Fruit fly (Drosophila melanogaster) whole organism, embryonic: ENCODE data around the gene mRpL40.

Source experiments
- Asciz ChIP-seq: fragments of 200-800 bp; sonication (Bioruptor generic); optimal IDR thresholded peaks from 2 replicates; lab custom pipeline; 2017; ENCODE audit warnings: missing biosample characterization, mild to moderate bottlenecking, missing genetic modification characterization, missing genetic modification reagents
- B-H2 ChIP-seq: fragments of 200-800 bp; sonication (Bioruptor generic); optimal IDR thresholded peaks from 2 replicates; lab custom pipeline; 2018; ENCODE audit warnings: missing biosample characterization, mild to moderate bottlenecking, missing genetic modification characterization
- C15 ChIP-seq: fragments of 200-800 bp; sonication (Bioruptor generic); IDR thresholded peaks from 3 replicates; pipeline ENCODE4 v1.3.6; 2022; ENCODE audit warnings: missing biosample characterization, missing genetic modification characterization
- CG10431 ChIP-seq: fragments of 200-800 bp; sonication (Bioruptor generic); optimal IDR thresholded peaks from 3 replicates; lab custom pipeline; 2018; ENCODE audit warnings: missing biosample characterization, mild to moderate bottlenecking, missing genetic modification characterization
- CG10543 ChIP-seq: fragments of 200-800 bp; sonication (Bioruptor generic); optimal IDR thresholded peaks from 3 replicates; lab custom pipeline; 2017; ENCODE audit warnings: missing biosample characterization, mild to moderate bottlenecking, missing genetic modification characterization, moderate library complexity
- CG11085 ChIP-seq: fragments of 200-800 bp; sonication (Bioruptor generic); IDR thresholded peaks from 2 replicates; pipeline ENCODE4 v1.3.6; 2022; ENCODE audit warnings: missing biosample characterization, missing genetic modification characterization
- CG11093 ChIP-seq: fragments of 200-800 bp; sonication (Bioruptor generic); IDR thresholded peaks from 3 replicates; pipeline ENCODE4 v1.3.6; 2022; ENCODE audit warnings: missing biosample characterization, missing genetic modification characterization
- CG11247 ChIP-seq: fragments of 200-800 bp; sonication (Bioruptor generic); IDR thresholded peaks from 2 replicates; pipeline ENCODE4 v1.3.6; 2022; ENCODE audit warnings: missing biosample characterization, missing genetic modification characterization
- CG11696 ChIP-seq: fragments of 200-800 bp; sonication (Bioruptor generic); IDR thresholded peaks from 2 replicates; pipeline ENCODE4 v1.3.6; 2022; ENCODE audit warnings: missing biosample characterization, missing genetic modification characterization
- CG12104 ChIP-seq: fragments of 200-800 bp; sonication (Bioruptor generic); optimal IDR thresholded peaks from 3 replicates; lab custom pipeline; 2016; ENCODE audit warnings: missing biosample characterization, missing genetic modification characterization
- CG12155 ChIP-seq: fragments of 200-800 bp; sonication (Bioruptor generic); optimal IDR thresholded peaks from 3 replicates; lab custom pipeline; 2016; ENCODE audit warnings: missing biosample characterization, missing genetic modification characterization
- CG1233 ChIP-seq: fragments of 200-800 bp; sonication (Bioruptor generic); optimal IDR thresholded peaks from 4 replicates; lab custom pipeline; 2018; ENCODE audit warnings: missing biosample characterization, mild to moderate bottlenecking, missing genetic modification characterization
- CG14014 ChIP-seq: fragments of 200-800 bp; sonication (Bioruptor generic); IDR thresholded peaks from 2 replicates; pipeline ENCODE4 v1.3.6; 2022; ENCODE audit warnings: missing biosample characterization, missing genetic modification characterization
- CG1529 ChIP-seq: fragments of 200-800 bp; sonication (Bioruptor generic); optimal IDR thresholded peaks from 3 replicates; lab custom pipeline; 2018; ENCODE audit warnings: missing biosample characterization, missing genetic modification characterization
- CG15601 ChIP-seq: fragments of 200-800 bp; sonication (Bioruptor generic); optimal IDR thresholded peaks from 3 replicates; lab custom pipeline; 2019; ENCODE audit warnings: missing biosample characterization, mild to moderate bottlenecking, missing genetic modification characterization, moderate library complexity
- CG17568 ChIP-seq: fragments of 200-800 bp; sonication (Bioruptor generic); optimal IDR thresholded peaks from 2 replicates; lab custom pipeline; 2018; ENCODE audit warnings: missing biosample characterization, mild to moderate bottlenecking, missing genetic modification characterization, moderate library complexity
- CG18599 ChIP-seq: fragments of 200-800 bp; sonication (Bioruptor generic); optimal IDR thresholded peaks from 3 replicates; lab custom pipeline; 2017; ENCODE audit warnings: missing biosample characterization, missing genetic modification characterization, mild to moderate bottlenecking, moderate library complexity, missing genetic modification reagents
- CG18619 ChIP-seq: fragments of 200-800 bp; sonication (Bioruptor generic); optimal IDR thresholded peaks from 3 replicates; lab custom pipeline; 2017; ENCODE audit warnings: missing biosample characterization, mild to moderate bottlenecking, missing genetic modification characterization
- CG42726 ChIP-seq: fragments of 200-800 bp; sonication (Bioruptor generic); IDR thresholded peaks from 2 replicates; pipeline ENCODE4 v1.3.6; 2022; ENCODE audit warnings: missing biosample characterization, missing genetic modification characterization; ENCODE audit not compliant: partially characterized antibody
- CG4282 ChIP-seq: fragments of 200-800 bp; sonication (Bioruptor generic); optimal IDR thresholded peaks from 2 replicates; lab custom pipeline; 2016; ENCODE audit warnings: missing biosample characterization, missing genetic modification characterization
- CG4820 ChIP-seq: fragments of 200-800 bp; sonication (Bioruptor generic); optimal IDR thresholded peaks from 3 replicates; lab custom pipeline; 2016; ENCODE audit warnings: missing biosample characterization, missing genetic modification characterization
- CG6254 ChIP-seq: fragments of 200-800 bp; sonication (Bioruptor generic); optimal IDR thresholded peaks from 3 replicates; lab custom pipeline; 2017; ENCODE audit warnings: mild to moderate bottlenecking, missing biosample characterization, missing genetic modification reagents, missing genetic modification characterization
- CG6689 ChIP-seq: fragments of 200-800 bp; sonication (Bioruptor generic); IDR thresholded peaks from 2 replicates; pipeline ENCODE4 v1.3.6; 2022; ENCODE audit warnings: missing biosample characterization, missing genetic modification characterization
- CG9215 ChIP-seq: fragments of 200-800 bp; sonication (Bioruptor generic); IDR thresholded peaks from 2 replicates; pipeline ENCODE4 v1.3.6; 2022; ENCODE audit warnings: missing biosample characterization, missing genetic modification characterization
- CG9727 ChIP-seq: fragments of 200-800 bp; sonication (Bioruptor generic); optimal IDR thresholded peaks from 3 replicates; lab custom pipeline; 2017; ENCODE audit warnings: missing biosample characterization, mild to moderate bottlenecking, missing genetic modification characterization
- Dbx ChIP-seq: fragments of 200-800 bp; sonication (Bioruptor generic); IDR thresholded peaks from 3 replicates; pipeline ENCODE4 v1.3.6; 2022; ENCODE audit warnings: missing biosample characterization, missing genetic modification characterization
- Dip2 ChIP-seq: fragments of 200-800 bp; sonication (Bioruptor generic); IDR thresholded peaks from 2 replicates; pipeline ENCODE4 v1.3.6; 2022; ENCODE audit warnings: missing biosample characterization, missing genetic modification characterization
- E2f1 ChIP-seq: fragments of 200-800 bp; sonication (Bioruptor generic); IDR thresholded peaks from 2 replicates; pipeline ENCODE4 v1.3.6; 2022; ENCODE audit warnings: missing biosample characterization, missing genetic modification characterization
- Fer2 ChIP-seq: fragments of 200-800 bp; sonication (Bioruptor generic); optimal IDR thresholded peaks from 2 replicates; lab custom pipeline; 2018; ENCODE audit warnings: missing biosample characterization, mild to moderate bottlenecking, missing genetic modification characterization, moderate library complexity
- H15 ChIP-seq: fragments of 200-800 bp; sonication (Bioruptor generic); IDR thresholded peaks from 3 replicates; pipeline ENCODE4 v1.3.6; 2022; ENCODE audit warnings: missing biosample characterization, missing genetic modification characterization
- HLHmδ ChIP-seq: fragments of 200-800 bp; sonication (Bioruptor generic); optimal IDR thresholded peaks from 2 replicates; lab custom pipeline; 2018; ENCODE audit warnings: missing biosample characterization, mild to moderate bottlenecking, missing genetic modification characterization, moderate library complexity
- Hsf ChIP-seq: fragments of 200-800 bp; sonication (Bioruptor generic); optimal IDR thresholded peaks from 3 replicates; lab custom pipeline; 2016; ENCODE audit warnings: missing biosample characterization, missing genetic modification characterization
- Lhr ChIP-seq: fragments of 200-800 bp; sonication (Bioruptor generic); optimal IDR thresholded peaks from 3 replicates; lab custom pipeline; 2017; ENCODE audit warnings: mild to moderate bottlenecking, missing biosample characterization, missing genetic modification reagents, missing genetic modification characterization
- Lim3 ChIP-seq: fragments of 200-800 bp; sonication (Bioruptor generic); IDR thresholded peaks from 2 replicates; pipeline ENCODE4 v1.3.6; 2022; ENCODE audit warnings: missing biosample characterization, missing genetic modification characterization
- Meics ChIP-seq: fragments of 200-800 bp; sonication (Bioruptor generic); optimal IDR thresholded peaks from 2 replicates; lab custom pipeline; 2017; ENCODE audit warnings: missing biosample characterization, mild to moderate bottlenecking, missing genetic modification characterization
- Mes4 ChIP-seq: fragments of 200-800 bp; sonication (Bioruptor generic); optimal IDR thresholded peaks from 2 replicates; lab custom pipeline; 2016; ENCODE audit warnings: missing biosample characterization, missing genetic modification characterization
- NC2α ChIP-seq: fragments of 200-800 bp; sonication (Bioruptor generic); optimal IDR thresholded peaks from 2 replicates; lab custom pipeline; 2016; ENCODE audit warnings: missing biosample characterization, missing genetic modification characterization
- NFAT ChIP-seq: fragments of 200-800 bp; sonication (Bioruptor generic); IDR thresholded peaks from 2 replicates; pipeline ENCODE4 v1.3.6; 2022; ENCODE audit warnings: missing biosample characterization, missing genetic modification characterization
- Sin3A ChIP-seq: fragments of >200 bp; optimal IDR thresholded peaks from 2 replicates; lab custom pipeline; 2018
- Trl ChIP-seq, 3 experiments: fragments of >200 bp in 2 of 3; fragments of 200-800 bp in 1 of 3; sonication (Bioruptor generic) in 1 of 3; optimal IDR thresholded peaks; 2 replicates in 1 of 3; 3 replicates in 2 of 3; lab custom pipeline; 2016 to 2017; ENCODE audit warnings: missing biosample characterization in 1 of 3, missing genetic modification characterization in 1 of 3
- az2 ChIP-seq: fragments of 200-800 bp; sonication (Bioruptor generic); optimal IDR thresholded peaks from 3 replicates; lab custom pipeline; 2016; ENCODE audit warnings: missing biosample characterization, missing genetic modification characterization
- br ChIP-seq: fragments of >200 bp; optimal IDR thresholded peaks from 2 replicates; lab custom pipeline; 2017
- crc ChIP-seq: fragments of 200-800 bp; sonication (Bioruptor generic); optimal IDR thresholded peaks from 2 replicates; lab custom pipeline; 2016; ENCODE audit warnings: missing biosample characterization, missing genetic modification characterization
- dpn ChIP-seq, 2 experiments: fragments of 200-800 bp; sonication (Bioruptor generic); optimal IDR thresholded peaks; 3 replicates each; lab custom pipeline; 2016; ENCODE audit warnings: missing biosample characterization in 2 of 2, missing genetic modification characterization in 2 of 2
- ewg ChIP-seq: fragments of 200-800 bp; sonication (Bioruptor generic); optimal IDR thresholded peaks from 3 replicates; lab custom pipeline; 2017; ENCODE audit warnings: mild to moderate bottlenecking, missing biosample characterization, missing genetic modification reagents, missing genetic modification characterization
- jing ChIP-seq: fragments of 200-800 bp; sonication (Bioruptor generic); optimal IDR thresholded peaks from 2 replicates; lab custom pipeline; 2018; ENCODE audit warnings: missing biosample characterization, mild to moderate bottlenecking, missing genetic modification characterization
- lilli ChIP-seq: fragments of 200-800 bp; sonication (Bioruptor generic); optimal IDR thresholded peaks from 3 replicates; lab custom pipeline; 2016; ENCODE audit warnings: missing biosample characterization, missing genetic modification characterization
- lmd ChIP-seq: fragments of 200-800 bp; sonication (Bioruptor generic); IDR thresholded peaks from 2 replicates; pipeline ENCODE4 v1.3.6; 2022; ENCODE audit warnings: missing biosample characterization, missing genetic modification characterization
- run ChIP-seq: fragments of 200-800 bp; sonication (Bioruptor generic); optimal IDR thresholded peaks from 3 replicates; lab custom pipeline; 2018; ENCODE audit warnings: missing biosample characterization, mild to moderate bottlenecking, missing genetic modification characterization
- shn ChIP-seq: fragments of 200-800 bp; sonication (Bioruptor generic); optimal IDR thresholded peaks from 3 replicates; lab custom pipeline; 2016; ENCODE audit warnings: missing biosample characterization, missing genetic modification characterization
- stc ChIP-seq: fragments of 200-800 bp; sonication (Bioruptor generic); IDR thresholded peaks from 2 replicates; pipeline ENCODE4 v1.3.6; 2022; ENCODE audit warnings: missing biosample characterization, missing genetic modification characterization

The mRpL40 gene

DNA sequence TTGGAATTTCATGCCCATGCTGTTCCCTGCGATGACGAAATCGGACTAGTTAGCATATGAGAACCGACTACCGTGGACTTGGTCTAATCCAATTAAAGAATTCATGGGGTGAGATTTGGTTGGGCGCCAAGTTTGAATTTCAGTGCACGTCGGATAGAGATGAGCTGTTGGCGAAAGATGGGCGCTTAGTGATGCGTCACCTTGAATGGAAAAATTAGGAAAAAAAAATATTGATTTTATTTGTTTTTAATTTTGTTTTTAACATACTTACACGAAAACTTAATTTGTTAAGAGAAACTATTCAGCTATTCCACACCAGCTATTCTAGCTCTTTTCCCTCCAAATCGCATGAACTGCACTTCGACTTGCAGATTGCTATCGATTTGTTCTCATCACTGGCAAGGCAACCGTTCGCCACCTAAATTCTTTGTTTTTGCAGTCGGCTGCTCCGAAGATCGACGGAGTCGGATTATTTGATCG, 14.0 kb downstream of the mRpL40 start, which contains the start of the genes ninaG and Sptz (continued):
- TF ChIP-seq CG11093 (peak; percentile 93), CG1233 (GFP tag; lab: Kevin White, UChicago) (peak; percentile 85), CG42726 (GFP tag; lab: Robert Waterston, UW) (no peak), CG12104 (GFP tag; lab: Kevin White, UChicago) (peak; percentile 83), CG4820 (peak; percentile 95), CG11085 (GFP tag; lab: Robert Waterston, UW) (peak; percentile 94), HLHmδ (no peak), jing (GFP tag; lab: Kevin White, UChicago) (peak; percentile 82), br (lab: Kevin White, UChicago) (no peak), CG14014 (GFP tag; lab: Robert Waterston, UW) (peak; percentile 91), Sin3A (lab: Kevin White, UChicago) (peak; percentile 83), CG6689 (GFP tag; lab: Robert Waterston, UW) (peak; percentile 97), crc (GFP tag; lab: Kevin White, UChicago) (peak; percentile 82), CG11247 (GFP tag; lab: Robert Waterston, UW) (peak; percentile 95), ewg (peak; percentile 87), B-H2 (no peak), C15 (peak; percentile 81; the same call in 1 of the 3 replicates), Hsf (GFP tag; lab: Kevin White, UChicago) (peak; percentile 97), Dip2 (GFP tag; lab: Robert Waterston, UW) (peak; percentile 43; the same call in 1 of the 2 replicates), dpn (GFP tag; optimal IDR thresholded peaks at IDR 0.05; lab: Kevin White, UChicago) (peak; percentile 96 to 97), H15 (GFP tag; lab: Robert Waterston, UW) (peak; percentile 95), CG10543 (GFP tag; lab: Kevin White, UChicago) (peak; percentile 76), CG9215 (peak; percentile 94), Meics (GFP tag; lab: Kevin White, UChicago) (peak; percentile 87), shn (GFP tag; lab: Kevin White, UChicago) (peak; percentile 94), E2f1 (GFP tag; lab: Robert Waterston, UW) (peak; percentile 94), CG4282 (GFP tag; lab: Kevin White, UChicago) (peak; percentile 88), run (tag; lab: Kevin White, UChicago) (peak; percentile 63), Fer2 (tag; lab: Kevin White, UChicago) (peak; percentile 84), Mes4 (GFP tag; lab: Kevin White, UChicago) (peak; percentile 86), CG10431 (GFP tag; lab: Kevin White, UChicago) (no peak), CG18619 (GFP tag; lab: Kevin White, UChicago) (peak; percentile 90), az2 (GFP tag; lab: Kevin White, UChicago) (peak; percentile 96), stc (GFP tag; lab: Robert Waterston, UW) (peak; percentile 88), lilli (GFP tag; lab: Kevin White, UChicago) (peak; percentile 98), CG1529 (GFP tag; lab: Kevin White, UChicago) (no peak), lmd (peak; percentile 97), Lhr (peak; percentile 85), CG9727 (peak; percentile 94), CG11696 (peak; percentile 67), CG6254 (peak; percentile 66), CG17568 (no peak), Dbx (GFP tag; lab: Robert Waterston, UW) (peak; percentile 96), CG12155 (GFP tag; lab: Kevin White, UChicago) (peak; percentile 94), Lim3 (peak; percentile 62; the same call in 1 of the 2 replicates), NC2α (GFP tag; lab: Kevin White, UChicago) (peak; percentile 86), CG18599 (GFP tag; lab: Kevin White, UChicago) (peak; percentile 91), NFAT (GFP tag; lab: Robert Waterston, UW) (peak; percentile 88), Asciz (peak; percentile 80), CG15601 (tag; lab: Kevin White, UChicago) (peak; percentile 86), Trl (optimal IDR thresholded peaks at IDR 0.05; lab: Kevin White, UChicago) (no peak), Trl (GFP tag; optimal IDR thresholded peaks at IDR 0.05; lab: Kevin White, UChicago) (peak; percentile 96)
